Worm (Caenorhabditis elegans): ENCODE measurements around the gene srb-1.
A peak's percentile ranks its signal among the peaks of the same experiment; 100 is the strongest.

srb-1 gene

DNA sequence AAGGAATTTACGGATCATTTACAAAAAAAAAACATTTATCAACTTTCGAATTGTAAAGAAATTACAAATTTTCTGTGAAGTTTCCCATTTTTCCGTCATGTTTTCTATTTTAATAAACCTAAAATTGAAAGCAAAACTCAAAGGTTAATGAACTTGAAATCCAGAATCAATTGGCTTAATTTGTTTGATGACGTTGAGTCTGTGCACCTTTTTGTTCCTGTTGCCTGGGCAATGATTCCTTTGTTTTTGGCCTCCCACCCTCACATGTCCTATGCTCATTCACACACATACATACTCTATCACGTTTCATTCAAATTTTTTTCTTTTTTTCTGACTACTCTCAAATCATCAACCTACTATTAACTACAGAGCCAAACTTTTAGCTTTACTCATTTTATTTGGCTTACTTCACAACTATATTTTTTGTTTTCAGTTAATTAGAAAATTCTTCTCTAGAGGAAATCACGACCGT, 34.5 kb downstream of the srb-1 start, which contains the start of gene F58A6.2:
F58A6.2 (plus strand) TSS at position 422 of the 472 bp plus-strand sequence.
- TF ChIP-seq nhr-77 (tag; optimal IDR thresholded peaks at IDR 0.05) (no peak), fkh-2 (tag; optimal IDR thresholded peaks at IDR 0.05) (no peak), daf-12 (tag; optimal IDR thresholded peaks at IDR 0.05) (no peak), elt-2 (tag; optimal IDR thresholded peaks at IDR 0.05) (no peak), ZK546.5 (tag; optimal IDR thresholded peaks at IDR 0.05) (no peak), pha-4 (tag; optimal IDR thresholded peaks at IDR 0.05) (no peak), unc-62 (GFP tag; optimal IDR thresholded peaks at IDR 0.05) (no peak), egl-27 (tag; optimal IDR thresholded peaks at IDR 0.05) (no peak)

DNA sequence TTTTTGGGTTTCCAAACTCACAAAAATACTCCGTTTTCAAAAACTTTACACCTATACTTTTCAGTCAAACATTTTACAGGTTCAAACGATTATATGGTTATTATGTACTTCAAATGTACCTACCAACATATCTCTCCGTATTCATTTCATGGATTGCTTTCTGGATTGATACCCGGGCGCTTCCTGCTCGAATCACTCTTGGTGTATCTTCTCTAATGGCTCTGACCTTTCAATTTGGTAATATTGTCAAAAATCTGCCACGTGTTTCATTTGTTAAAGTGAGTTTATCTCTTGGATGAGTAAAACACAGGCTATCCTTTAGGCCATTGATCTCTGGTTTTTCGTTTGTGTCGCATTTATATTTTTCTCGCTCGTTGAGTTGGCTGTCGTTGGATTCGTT, 39.0 kb downstream of the srb-1 start:
- TF ChIP-seq egl-5 (tag; optimal IDR thresholded peaks at IDR 0.05) (no peak), nhr-77 (tag; optimal IDR thresholded peaks at IDR 0.05) (no peak), ZK546.5 (tag; optimal IDR thresholded peaks at IDR 0.05) (no peak), ztf-11 (tag; optimal IDR thresholded peaks at IDR 0.05) (no peak), pha-4 (tag; optimal IDR thresholded peaks at IDR 0.05) (no peak), hmg-11 (tag; optimal IDR thresholded peaks at IDR 0.05) (no peak), mml-1 (tag; optimal IDR thresholded peaks at IDR 0.05) (no peak), nfya-1 (tag; optimal IDR thresholded peaks at IDR 0.05; ENCODE audit: insufficient read depth) (no peak)

DNA sequence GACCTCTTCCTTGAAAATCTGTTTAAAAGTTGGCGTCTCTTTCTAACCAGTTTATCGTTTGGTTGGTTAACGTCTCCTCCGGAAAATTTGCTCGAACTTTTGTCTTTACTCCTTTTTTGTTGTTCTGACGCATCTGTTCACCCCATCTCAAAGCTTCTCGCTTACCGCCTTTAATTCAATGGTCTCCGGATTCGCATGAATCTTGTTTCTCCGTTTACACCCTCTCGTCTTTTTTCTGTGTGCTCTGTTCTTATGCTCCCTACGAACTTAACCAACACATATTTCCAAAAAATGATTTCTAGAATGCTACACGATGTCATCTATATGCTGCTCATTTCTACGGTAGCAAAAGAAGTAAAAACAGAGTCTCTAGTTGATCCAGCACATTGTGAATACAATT, 40.8 kb downstream of the srb-1 start, which contains the start of gene lgc-56:
lgc-56 (plus strand) TSS at position 301 of the 400 bp plus-strand sequence.
- no peak for TF ChIP-seq fkh-2 (tag; optimal IDR thresholded peaks at IDR 0.05)
- no peak for TF ChIP-seq daf-12 (tag; optimal IDR thresholded peaks at IDR 0.05)
- no peak for TF ChIP-seq R02D3.7 (tag; optimal IDR thresholded peaks at IDR 0.05)
- no peak for TF ChIP-seq ceh-82 (tag; optimal IDR thresholded peaks at IDR 0.05)
- TF ChIP-seq ama-1 (optimal IDR thresholded peaks at IDR 0.05) = no peak
- TF ChIP-seq egl-5 (tag; optimal IDR thresholded peaks at IDR 0.05) = no peak
- no peak for TF ChIP-seq tbx-2 (tag; optimal IDR thresholded peaks at IDR 0.05)

DNA sequence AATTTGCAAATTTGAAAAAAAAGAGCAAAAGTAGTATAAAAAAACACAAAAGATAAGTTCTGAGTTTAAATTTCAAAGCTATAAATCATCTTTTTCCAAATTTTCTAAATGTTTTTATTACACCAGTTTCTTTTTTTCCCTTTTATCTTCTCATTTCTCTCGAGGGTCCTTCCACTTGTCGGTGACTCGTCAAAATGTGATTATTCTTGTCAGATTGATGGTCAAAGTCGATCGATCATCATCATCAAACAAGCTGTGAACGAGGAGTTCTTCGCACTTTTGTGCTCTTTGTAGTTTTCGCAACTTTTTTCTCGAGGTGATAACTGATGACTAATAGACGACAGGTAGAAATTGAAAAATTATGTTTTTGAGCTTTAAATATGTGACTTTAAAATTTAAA, 50.2 kb downstream of the srb-1 start:
- TF ChIP-seq egl-5 (tag; optimal IDR thresholded peaks at IDR 0.05) (no peak), unc-62 (GFP tag; optimal IDR thresholded peaks at IDR 0.05) (peak; percentile 72)

Measured in whole organism, L3 larva.